Worm (Caenorhabditis elegans) whole organism, late embryonic: Measurements from ENCODE around the gene K11E4.6.

Experiments used
- ceh-19 ChIP-seq: fragments of 200-800 bp; sonication (Bioruptor generic); optimal IDR thresholded peaks from 2 replicates; lab custom pipeline; 2018; ENCODE audit warnings: mild to moderate bottlenecking, missing genetic modification characterization, missing compliant biosample characterization
- ceh-30 ChIP-seq: fragments of 150-350 bp; optimal IDR thresholded peaks from 2 replicates; lab custom pipeline; 2014; ENCODE audit warnings: missing biosample characterization, missing genetic modification characterization
- ceh-45 ChIP-seq: fragments of 200-800 bp; sonication (Bioruptor generic); IDR thresholded peaks from 2 replicates; pipeline ENCODE4 v1.3.6; 2022; ENCODE audit warnings: missing genetic modification reagents, missing genetic modification characterization, missing compliant biosample characterization
- fkh-10 ChIP-seq: fragments of 150-350 bp; optimal IDR thresholded peaks from 2 replicates; lab custom pipeline; 2014; ENCODE audit warnings: missing biosample characterization, missing genetic modification reagents, missing genetic modification characterization
- gmeb-2 ChIP-seq: sonication (generic microtip); optimal IDR thresholded peaks from 2 replicates; lab custom pipeline; 2016; ENCODE audit warnings: missing genetic modification characterization, inconsistent platforms, missing compliant biosample characterization
- hlh-13 ChIP-seq: fragments of 200-800 bp; sonication (Bioruptor generic); optimal IDR thresholded peaks from 2 replicates; lab custom pipeline; 2018; ENCODE audit warnings: mild to moderate bottlenecking, missing genetic modification characterization, missing compliant biosample characterization
- hlh-6 ChIP-seq: sonication (generic microtip); optimal IDR thresholded peaks from 2 replicates; lab custom pipeline; 2016; ENCODE audit warnings: missing genotype, missing genetic modification characterization, missing compliant biosample characterization
- odd-2 ChIP-seq: sonication (generic microtip); optimal IDR thresholded peaks from 2 replicates; lab custom pipeline; 2017; ENCODE audit warnings: antibody characterized with exemption, mild to moderate bottlenecking, missing genetic modification characterization, missing compliant biosample characterization
- zip-5 ChIP-seq: sonication (generic microtip); optimal IDR thresholded peaks from 2 replicates; lab custom pipeline; 2016; ENCODE audit warnings: missing genetic modification characterization, missing compliant biosample characterization

DNA sequence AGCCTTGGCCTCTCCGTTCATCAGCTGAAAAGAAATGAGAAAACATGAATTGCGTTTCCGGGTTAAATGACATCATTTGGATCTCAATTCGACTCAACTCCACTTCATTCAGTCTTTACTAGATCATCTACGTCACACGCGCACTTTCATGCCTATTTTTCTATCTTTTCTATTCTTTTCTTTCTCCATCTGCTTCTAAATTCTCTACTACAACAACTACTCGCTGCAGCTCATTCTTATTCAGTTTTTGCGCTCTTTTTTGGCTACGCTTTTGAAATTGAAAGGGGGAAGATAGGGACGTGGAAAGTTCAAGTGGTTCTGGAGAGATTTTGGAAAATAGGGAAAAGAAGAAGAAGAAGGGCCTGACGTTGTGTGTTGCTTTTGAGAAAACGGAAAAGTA is 44.1 kb downstream of the K11E4.6 start:
- TF ChIP-seq ceh-19 (GFP tag; lab: Kevin White, UChicago) = no peak
- no peak for TF ChIP-seq ceh-30 (tag; lab: Kevin White, UChicago)
- no peak for TF ChIP-seq hlh-6
- no peak for TF ChIP-seq zip-5 (tag; lab: Kevin White, UChicago)
- no peak for TF ChIP-seq hlh-13
- TF ChIP-seq fkh-10 = no peak
- no peak for TF ChIP-seq ceh-45 (GFP tag; lab: Robert Waterston, UW)
- no peak for TF ChIP-seq gmeb-2 (tag; lab: Kevin White, UChicago)
- TF ChIP-seq odd-2 (tag; lab: Kevin White, UChicago) = no peak
